Worm (Caenorhabditis elegans) whole organism, young adult: ENCODE results near the gene cutl-25.
A peak's percentile ranks its signal among the peaks of the same experiment; 100 is the strongest.

ENCODE experiments used
- B0019.2 ChIP-seq: fragments of 200-800 bp; sonication (Bioruptor generic); conservative IDR thresholded peaks from 2 replicates; pipeline ENCODE4 v1.3.6; 2022; ENCODE audit warnings: missing genetic modification reagents, missing genetic modification characterization, missing compliant biosample characterization
- B0035.1 ChIP-seq: sonication (generic microtip); optimal IDR thresholded peaks from 2 replicates; lab custom pipeline; 2016; ENCODE audit warnings: missing genetic modification characterization, mild to moderate bottlenecking, missing compliant biosample characterization, missing genotype, missing genetic modification reagents
- C17E4.6 ChIP-seq: fragments of 200-800 bp; sonication (Bioruptor generic); IDR thresholded peaks from 2 replicates; pipeline ENCODE4 v1.3.6; 2022; ENCODE audit warnings: missing genetic modification reagents, missing genetic modification characterization, missing compliant biosample characterization
- F10E7.11 ChIP-seq: sonication (generic microtip); optimal IDR thresholded peaks from 2 replicates; lab custom pipeline; 2017; ENCODE audit warnings: mild to moderate bottlenecking, missing genetic modification characterization, moderate library complexity, missing compliant biosample characterization
- F57A8.1 ChIP-seq: fragments of 200-800 bp; sonication (Bioruptor generic); optimal IDR thresholded peaks from 2 replicates; lab custom pipeline; 2018; ENCODE audit warnings: mild to moderate bottlenecking, missing genetic modification characterization, moderate library complexity, missing compliant biosample characterization
- K12H6.12 ChIP-seq: fragments of 200-800 bp; sonication (Bioruptor generic); optimal IDR thresholded peaks from 2 replicates; lab custom pipeline; 2018; ENCODE audit warnings: mild to moderate bottlenecking, missing genetic modification characterization, missing compliant biosample characterization
- T07F8.4 ChIP-seq: sonication (generic microtip); optimal IDR thresholded peaks from 2 replicates; lab custom pipeline; 2016; ENCODE audit warnings: mild to moderate bottlenecking, missing genetic modification characterization, moderate library complexity, missing compliant biosample characterization
- T26A5.8 ChIP-seq: sonication (generic microtip); optimal IDR thresholded peaks from 2 replicates; lab custom pipeline; 2016; ENCODE audit warnings: missing genetic modification characterization, missing compliant biosample characterization
- Y56A3A.18 ChIP-seq: fragments of 200-800 bp; sonication (Bioruptor generic); IDR thresholded peaks from 2 replicates; pipeline ENCODE4 v1.3.6; 2022; ENCODE audit warnings: missing genetic modification reagents, missing genetic modification characterization, missing compliant biosample characterization
- Y67H2A.10 ChIP-seq: fragments of 200-800 bp; sonication (Bioruptor generic); conservative IDR thresholded peaks from 2 replicates; pipeline ENCODE4 v1.3.6; 2022; ENCODE audit warnings: missing genetic modification reagents, missing genetic modification characterization, missing compliant biosample characterization
- aptf-2 ChIP-seq: fragments of 200-800 bp; sonication (Bioruptor generic); conservative IDR thresholded peaks from 2 replicates; pipeline ENCODE4 v1.3.6; 2022; ENCODE audit warnings: missing genetic modification reagents, missing genetic modification characterization, missing compliant biosample characterization
- athp-1 ChIP-seq: sonication (generic microtip); optimal IDR thresholded peaks from 2 replicates; lab custom pipeline; 2017; ENCODE audit warnings: mild to moderate bottlenecking, missing genetic modification characterization, missing compliant biosample characterization
- bed-2 ChIP-seq: fragments of 200-800 bp; sonication (Bioruptor generic); IDR thresholded peaks from 2 replicates; pipeline ENCODE4 v1.3.6; 2022; ENCODE audit warnings: missing genetic modification reagents, missing genetic modification characterization, missing compliant biosample characterization
- ceh-100 ChIP-seq: fragments of 200-800 bp; sonication (Bioruptor generic); IDR thresholded peaks from 2 replicates; pipeline ENCODE4 v1.3.6; 2022; ENCODE audit warnings: missing genetic modification reagents, missing genetic modification characterization, missing compliant biosample characterization
- ceh-27 ChIP-seq: fragments of 200-800 bp; sonication (Bioruptor generic); optimal IDR thresholded peaks from 2 replicates; lab custom pipeline; 2018; ENCODE audit warnings: mild to moderate bottlenecking, missing genetic modification characterization, moderate library complexity, missing compliant biosample characterization
- efl-1 ChIP-seq: fragments of 150-350 bp; optimal IDR thresholded peaks from 2 replicates; lab custom pipeline; 2014; ENCODE audit warnings: missing biosample characterization, missing genetic modification reagents, missing genetic modification characterization
- egl-44 ChIP-seq: fragments of 200-800 bp; sonication (Bioruptor generic); IDR thresholded peaks from 2 replicates; pipeline ENCODE4 v1.3.6; 2022; ENCODE audit warnings: missing genetic modification reagents, missing genetic modification characterization, missing compliant biosample characterization
- egrh-3 ChIP-seq: fragments of 200-800 bp; sonication (Bioruptor generic); IDR thresholded peaks from 2 replicates; pipeline ENCODE4 v1.3.6; 2022; ENCODE audit warnings: missing genetic modification reagents, missing genetic modification characterization, missing compliant biosample characterization
- ets-4 ChIP-seq: fragments of 200-800 bp; sonication (Bioruptor generic); optimal IDR thresholded peaks from 2 replicates; lab custom pipeline; 2018; ENCODE audit warnings: mild to moderate bottlenecking, missing genetic modification characterization, missing compliant biosample characterization
- hlh-12 ChIP-seq: sonication (generic microtip); optimal IDR thresholded peaks from 2 replicates; lab custom pipeline; 2016; ENCODE audit warnings: missing genetic modification characterization, missing compliant biosample characterization
- hmg-1.2 ChIP-seq: fragments of 200-800 bp; sonication (Bioruptor generic); IDR thresholded peaks from 2 replicates; pipeline ENCODE4 v1.3.6; 2022; ENCODE audit warnings: missing genetic modification reagents, missing genetic modification characterization, missing compliant biosample characterization
- hsf-1 ChIP-seq: fragments of 200-800 bp; sonication (Bioruptor generic); IDR thresholded peaks from 2 replicates; pipeline ENCODE4 v1.3.6; 2022; ENCODE audit warnings: missing genetic modification reagents, missing genetic modification characterization, missing compliant biosample characterization
- let-607 ChIP-seq, 2 experiments: fragments of 200-800 bp in 1 of 2; sonication (Bioruptor generic) in 1 of 2; sonication (generic microtip) in 1 of 2; optimal IDR thresholded peaks; 2 replicates each; lab custom pipeline; 2016 to 2018; ENCODE audit warnings: mild to moderate bottlenecking in 2 of 2, missing compliant biosample characterization in 2 of 2, missing genetic modification characterization in 2 of 2, moderate library complexity in 2 of 2, missing genotype in 1 of 2
- lin-26 ChIP-seq: fragments of 200-800 bp; sonication (Bioruptor generic); IDR thresholded peaks from 2 replicates; pipeline ENCODE4 v1.3.6; 2022; ENCODE audit warnings: missing genetic modification reagents, missing genetic modification characterization, missing compliant biosample characterization
- lin-35 ChIP-seq, 3 experiments: fragments of 150-350 bp in 2 of 3; sonication (generic microtip) in 1 of 3; optimal IDR thresholded peaks; 2 replicates each; lab custom pipeline; 2014 to 2018; ENCODE audit warnings: missing biosample characterization in 3 of 3, missing genetic modification characterization in 3 of 3, missing genetic modification reagents in 3 of 3
- lsl-1 ChIP-seq: fragments of 200-800 bp; sonication (Bioruptor generic); optimal IDR thresholded peaks from 2 replicates; lab custom pipeline; 2018; ENCODE audit warnings: mild to moderate bottlenecking, missing genetic modification characterization, moderate library complexity, missing compliant biosample characterization
- madf-3 ChIP-seq: fragments of 200-800 bp; sonication (Bioruptor generic); IDR thresholded peaks from 2 replicates; pipeline ENCODE4 v1.3.6; 2022; ENCODE audit warnings: missing genetic modification reagents, missing genetic modification characterization, missing compliant biosample characterization
- madf-8 ChIP-seq: fragments of 200-800 bp; sonication (Bioruptor generic); conservative IDR thresholded peaks from 2 replicates; pipeline ENCODE4 v1.3.6; 2022; ENCODE audit warnings: missing genetic modification reagents, missing genetic modification characterization, missing compliant biosample characterization
- mel-28 ChIP-seq: sonication (generic microtip); optimal IDR thresholded peaks from 2 replicates; lab custom pipeline; 2016; ENCODE audit warnings: borderline replicate concordance, mild to moderate bottlenecking, missing genetic modification characterization, missing compliant biosample characterization
- mes-4 ChIP-seq: sonication (generic microtip); optimal IDR thresholded peaks from 2 replicates; lab custom pipeline; 2016; ENCODE audit warnings: missing genotype, missing genetic modification characterization, missing compliant biosample characterization
- mxl-1 ChIP-seq: sonication (generic microtip); optimal IDR thresholded peaks from 2 replicates; lab custom pipeline; 2016; ENCODE audit warnings: missing genetic modification characterization, missing compliant biosample characterization
- nfyb-1 ChIP-seq: fragments of 200-800 bp; sonication (Bioruptor generic); IDR thresholded peaks from 2 replicates; pipeline ENCODE4 v1.3.6; 2022; ENCODE audit warnings: missing genetic modification reagents, missing genetic modification characterization, missing compliant biosample characterization
- pbrm-1 ChIP-seq: fragments of 200-800 bp; sonication (Bioruptor generic); IDR thresholded peaks from 2 replicates; pipeline ENCODE4 v1.3.6; 2022; ENCODE audit warnings: missing genetic modification reagents, missing genetic modification characterization, missing compliant biosample characterization
- rec-8 ChIP-seq, 2 experiments: sonication (generic microtip); optimal IDR thresholded peaks; 2 replicates each; lab custom pipeline; 2016; ENCODE audit warnings: mild to moderate bottlenecking in 2 of 2, missing genetic modification characterization in 2 of 2, missing genetic modification reagents in 2 of 2, missing genotype in 2 of 2, missing biosample characterization in 1 of 2, missing compliant biosample characterization in 1 of 2, moderate library complexity in 1 of 2
- sdz-38 ChIP-seq: sonication (generic microtip); optimal IDR thresholded peaks from 2 replicates; lab custom pipeline; 2016; ENCODE audit warnings: missing genotype, missing genetic modification characterization, missing compliant biosample characterization
- sea-2 ChIP-seq: fragments of 200-800 bp; sonication (Bioruptor generic); IDR thresholded peaks from 2 replicates; pipeline ENCODE4 v1.3.6; 2022; ENCODE audit warnings: missing genetic modification characterization, missing compliant biosample characterization
- snpc-1.3 ChIP-seq: sonication (generic microtip); optimal IDR thresholded peaks from 2 replicates; lab custom pipeline; 2017; ENCODE audit warnings: missing genetic modification characterization, mild to moderate bottlenecking, missing compliant biosample characterization, antibody characterized with exemption, moderate library complexity, missing genotype, missing genetic modification reagents; ENCODE audit not compliant: insufficient read depth
- snpc-3.4 ChIP-seq: sonication (generic microtip); optimal IDR thresholded peaks from 2 replicates; lab custom pipeline; 2017; ENCODE audit warnings: missing genetic modification characterization, mild to moderate bottlenecking, missing compliant biosample characterization, antibody characterized with exemption, moderate library complexity, missing genotype, missing genetic modification reagents
- sptf-2 ChIP-seq: fragments of 200-800 bp; sonication (Bioruptor generic); optimal IDR thresholded peaks from 2 replicates; lab custom pipeline; 2018; ENCODE audit warnings: mild to moderate bottlenecking, missing genetic modification characterization, missing compliant biosample characterization
- tbp1 ChIP-seq: fragments of 200-800 bp; sonication (Bioruptor generic); optimal IDR thresholded peaks from 2 replicates; lab custom pipeline; 2018; ENCODE audit warnings: mild to moderate bottlenecking, missing genetic modification characterization, missing compliant biosample characterization
- unc-130 ChIP-seq: sonication (generic microtip); optimal IDR thresholded peaks from 2 replicates; lab custom pipeline; 2016; ENCODE audit warnings: missing genetic modification reagents, missing genetic modification characterization, missing compliant biosample characterization
- xnd-1 ChIP-seq: sonication (generic microtip); optimal IDR thresholded peaks from 2 replicates; lab custom pipeline; 2016; ENCODE audit warnings: missing genotype, missing genetic modification reagents, missing genetic modification characterization, missing compliant biosample characterization
- zfh-2 ChIP-seq: fragments of 200-800 bp; sonication (Bioruptor generic); conservative IDR thresholded peaks from 2 replicates; pipeline ENCODE4 v1.3.6; 2022; ENCODE audit warnings: missing genetic modification reagents, missing genetic modification characterization, missing compliant biosample characterization
- zim-3 ChIP-seq: sonication (generic microtip); optimal IDR thresholded peaks from 2 replicates; lab custom pipeline; 2017; ENCODE audit warnings: mild to moderate bottlenecking, missing genetic modification characterization, moderate library complexity, missing compliant biosample characterization
- ztf-18 ChIP-seq: sonication (generic microtip); optimal IDR thresholded peaks from 2 replicates; lab custom pipeline; 2016; ENCODE audit warnings: missing genotype, mild to moderate bottlenecking, missing genetic modification characterization, missing compliant biosample characterization
- ztf-22 ChIP-seq: fragments of 200-800 bp; sonication (Bioruptor generic); optimal IDR thresholded peaks from 2 replicates; lab custom pipeline; 2018; ENCODE audit warnings: mild to moderate bottlenecking, missing genetic modification characterization, moderate library complexity, missing compliant biosample characterization
- ztf-26 ChIP-seq: sonication (generic microtip); optimal IDR thresholded peaks from 2 replicates; lab custom pipeline; 2017; ENCODE audit warnings: missing genetic modification characterization, missing compliant biosample characterization
- ztf-28 ChIP-seq: fragments of 200-800 bp; sonication (Bioruptor generic); IDR thresholded peaks from 2 replicates; pipeline ENCODE4 v1.3.6; 2022; ENCODE audit warnings: missing genetic modification reagents, missing genetic modification characterization, missing compliant biosample characterization
- ztf-3 ChIP-seq: fragments of 200-800 bp; sonication (Bioruptor generic); optimal IDR thresholded peaks from 2 replicates; lab custom pipeline; 2018; ENCODE audit warnings: mild to moderate bottlenecking, missing genetic modification characterization, missing compliant biosample characterization

The cutl-25 gene

ce11 chrIII:3069101-3069500, 22.2 kb upstream of the cutl-25 start (continued):
- no peak for TF ChIP-seq bed-2 (GFP tag; lab: Robert Waterston, UW)
- TF ChIP-seq ztf-22 (GFP tag; lab: Kevin White, UChicago), result no peak
- no peak for TF ChIP-seq F57A8.1
- peak; percentile 58 for TF ChIP-seq unc-130
- TF ChIP-seq ztf-26 (tag; lab: Kevin White, UChicago), result no peak
- no peak for TF ChIP-seq mxl-1
- peak; percentile 56 for TF ChIP-seq lsl-1
- no peak for TF ChIP-seq ets-4
- TF ChIP-seq Y67H2A.10, result no peak
- TF ChIP-seq athp-1 (tag; lab: Kevin White, UChicago), result no peak
- TF ChIP-seq xnd-1 (tag; lab: Kevin White, UChicago), result peak; percentile 36
- TF ChIP-seq rec-8 (tag; optimal IDR thresholded peaks at IDR 0.05; lab: Kevin White, UChicago), result no peak
- TF ChIP-seq K12H6.12 (tag; lab: Kevin White, UChicago), result no peak
- TF ChIP-seq ztf-18 (tag; lab: Kevin White, UChicago), result no peak
- TF ChIP-seq sdz-38 (tag; lab: Kevin White, UChicago), result no peak
- TF ChIP-seq hsf-1 (GFP tag; lab: Robert Waterston, UW), result no peak
- no peak for TF ChIP-seq T07F8.4
- TF ChIP-seq B0019.2 (GFP tag; lab: Robert Waterston, UW), result no peak
- no peak for TF ChIP-seq hlh-12 (tag; lab: Kevin White, UChicago)
- no peak for TF ChIP-seq tbp1 (GFP tag; lab: Kevin White, UChicago)
- no peak for TF ChIP-seq ztf-3 (GFP tag; lab: Kevin White, UChicago)
- TF ChIP-seq B0035.1 (tag; lab: Kevin White, UChicago), result no peak
- TF ChIP-seq mel-28 (tag; lab: Kevin White, UChicago), result no peak
- no peak for TF ChIP-seq mes-4 (tag; lab: Kevin White, UChicago)
- no peak for TF ChIP-seq nfyb-1 (GFP tag; lab: Robert Waterston, UW)
- TF ChIP-seq egl-44 (GFP tag; lab: Robert Waterston, UW), result no peak
- TF ChIP-seq zfh-2 (GFP tag; lab: Robert Waterston, UW), result no peak
- no peak for TF ChIP-seq aptf-2
- TF ChIP-seq C17E4.6 (GFP tag; lab: Robert Waterston, UW), result no peak
- TF ChIP-seq madf-8 (GFP tag; lab: Robert Waterston, UW), result no peak
- no peak for TF ChIP-seq T26A5.8
- TF ChIP-seq F10E7.11 (tag; lab: Kevin White, UChicago), result no peak
- TF ChIP-seq sea-2 (GFP tag; lab: Robert Waterston, UW), result no peak
- TF ChIP-seq ztf-28 (GFP tag; lab: Robert Waterston, UW), result no peak
- no peak for TF ChIP-seq Y56A3A.18 (GFP tag; lab: Robert Waterston, UW)
- TF ChIP-seq sptf-2 (GFP tag; lab: Kevin White, UChicago), result no peak
- no peak for TF ChIP-seq egrh-3 (GFP tag; lab: Robert Waterston, UW)
- TF ChIP-seq snpc-3.4, result peak; percentile 87
- TF ChIP-seq let-607 (tag; optimal IDR thresholded peaks at IDR 0.05; lab: Kevin White, UChicago), result no peak
- TF ChIP-seq pbrm-1 (GFP tag; lab: Robert Waterston, UW), result no peak
- TF ChIP-seq snpc-1.3, result no peak
- no peak for TF ChIP-seq hmg-1.2
- peak; percentile 75; the same call in 1 of the 2 replicates for TF ChIP-seq lin-26
- no peak for TF ChIP-seq ceh-100 (GFP tag; lab: Robert Waterston, UW)
- TF ChIP-seq madf-3 (GFP tag; lab: Robert Waterston, UW), result no peak
- peak in 1 of 3 experiments; percentile 46 for TF ChIP-seq lin-35 (GFP tag; optimal IDR thresholded peaks at IDR 0.05; lab: Kevin White, UChicago)
- TF ChIP-seq efl-1 (GFP tag; lab: Kevin White, UChicago), result peak; percentile 49
- no peak for TF ChIP-seq ceh-27 (GFP tag; lab: Kevin White, UChicago)
- TF ChIP-seq zim-3, result no peak
